Fruit fly (Drosophila melanogaster): ENCODE data around the gene CG9641.

DNA sequence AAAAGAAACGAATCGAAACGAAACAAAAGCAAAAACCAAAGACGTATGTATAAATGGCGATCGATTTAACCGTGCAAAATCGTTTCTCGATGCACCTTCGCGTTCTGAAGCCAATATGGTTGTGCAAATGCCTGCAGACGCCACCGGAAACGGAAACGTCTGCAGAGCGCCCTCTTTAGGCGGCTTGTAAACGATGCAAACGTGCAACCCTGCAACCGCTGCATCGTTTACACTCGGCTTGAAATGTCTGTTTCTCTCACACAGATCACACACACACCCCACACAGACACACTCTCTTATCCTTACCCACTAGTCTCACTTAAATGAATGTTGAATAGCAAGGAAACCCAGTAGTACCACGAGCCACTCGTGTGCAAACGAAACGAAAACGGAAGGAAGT, 9.7 kb downstream of the CG9641 start:
- TF ChIP-seq gcm (GFP tag; optimal IDR thresholded peaks at IDR 0.05) (no peak), CG6272 (GFP tag; IDR thresholded peaks at IDR 0.05) (no peak), en (GFP tag; optimal IDR thresholded peaks at IDR 0.05) (no peak), CG14860 (GFP tag; IDR thresholded peaks at IDR 0.05; ENCODE audit: partially characterized antibody) (no peak), corto (GFP tag; optimal IDR thresholded peaks at IDR 0.05) (no peak), unpg (GFP tag; optimal IDR thresholded peaks at IDR 0.05) (no peak), HHEX (GFP tag; optimal IDR thresholded peaks at IDR 0.05) (no peak), CG18011 (GFP tag; optimal IDR thresholded peaks at IDR 0.05) (no peak), CG4617 (GFP tag; optimal IDR thresholded peaks at IDR 0.05; ENCODE audit: borderline replicate concordance) (no peak), vvl (GFP tag; IDR thresholded peaks at IDR 0.05) (no peak), scrt (GFP tag; optimal IDR thresholded peaks at IDR 0.05) (no peak), CrebB (tag; optimal IDR thresholded peaks at IDR 0.05) (no peak)

Measured in whole organism, embryonic.